Worm (Caenorhabditis elegans) whole organism, late embryonic: ENCODE measurements around the gene F35G2.5.

Experiments used
- ama-1 ChIP-seq: fragments of 150-350 bp; optimal IDR thresholded peaks from 2 replicates; lab custom pipeline; 2014
- ceh-18 ChIP-seq: sonication (generic microtip); optimal IDR thresholded peaks from 2 replicates; lab custom pipeline; 2016; ENCODE audit warnings: missing genetic modification characterization, missing compliant biosample characterization
- ceh-45 ChIP-seq: fragments of 200-800 bp; sonication (Bioruptor generic); IDR thresholded peaks from 2 replicates; pipeline ENCODE4 v1.3.6; 2022; ENCODE audit warnings: missing genetic modification reagents, missing genetic modification characterization, missing compliant biosample characterization
- ceh-48 ChIP-seq: sonication (generic microtip); optimal IDR thresholded peaks from 2 replicates; lab custom pipeline; 2016; ENCODE audit warnings: missing genetic modification characterization, inconsistent platforms, missing compliant biosample characterization
- ceh-9 ChIP-seq: sonication (generic microtip); optimal IDR thresholded peaks from 2 replicates; lab custom pipeline; 2016; ENCODE audit warnings: mild to moderate bottlenecking, missing genetic modification characterization, inconsistent platforms, missing compliant biosample characterization
- eyg-1 ChIP-seq: sonication (generic microtip); optimal IDR thresholded peaks from 2 replicates; lab custom pipeline; 2016; ENCODE audit warnings: missing genotype, missing genetic modification characterization, missing compliant biosample characterization
- hlh-6 ChIP-seq: sonication (generic microtip); optimal IDR thresholded peaks from 2 replicates; lab custom pipeline; 2016; ENCODE audit warnings: missing genotype, missing genetic modification characterization, missing compliant biosample characterization
- nhr-11 ChIP-seq: fragments of 150-350 bp; optimal IDR thresholded peaks from 2 replicates; lab custom pipeline; 2014; ENCODE audit warnings: missing biosample characterization, missing genetic modification characterization
- pax-1 ChIP-seq: fragments of 150-350 bp; optimal IDR thresholded peaks from 2 replicates; lab custom pipeline; 2014; ENCODE audit warnings: missing biosample characterization, missing genetic modification characterization
- pha-4 ChIP-seq: fragments of 150-350 bp; optimal IDR thresholded peaks from 2 replicates; lab custom pipeline; 2018; ENCODE audit warnings: missing biosample characterization, missing genetic modification reagents, missing genetic modification characterization
- pqm-1 ChIP-seq: sonication (generic microtip); optimal IDR thresholded peaks from 2 replicates; lab custom pipeline; 2016; ENCODE audit warnings: missing genetic modification characterization, missing compliant biosample characterization
- ref-2 ChIP-seq: sonication (generic microtip); optimal IDR thresholded peaks from 2 replicates; lab custom pipeline; 2016; ENCODE audit warnings: missing genetic modification characterization, missing compliant biosample characterization
- rnt-1 ChIP-seq: sonication (generic microtip); optimal IDR thresholded peaks from 2 replicates; lab custom pipeline; 2016; ENCODE audit warnings: missing genetic modification characterization, missing compliant biosample characterization

ce11 chrIV:12192104-12192763, 27.2 kb upstream of the F35G2.5 start:
- no peak for TF ChIP-seq ama-1 (lab: Kevin White, UChicago)
- TF ChIP-seq pax-1 (tag; lab: Kevin White, UChicago), result no peak
- TF ChIP-seq ceh-18 (tag; lab: Kevin White, UChicago), result no peak
- TF ChIP-seq pqm-1, result no peak
- TF ChIP-seq rnt-1, result no peak
- TF ChIP-seq ceh-45, result no peak
- TF ChIP-seq pha-4, result no peak
- no peak for TF ChIP-seq nhr-11 (tag; lab: Kevin White, UChicago)
- no peak for TF ChIP-seq hlh-6
- no peak for TF ChIP-seq ceh-48 (tag; lab: Kevin White, UChicago)
- TF ChIP-seq eyg-1 (tag; lab: Kevin White, UChicago), result no peak
- no peak for TF ChIP-seq ref-2 (tag; lab: Kevin White, UChicago)
- TF ChIP-seq ceh-9, result no peak
